Worm (Caenorhabditis elegans) whole organism, mixed stage, embryonic: ENCODE measurements around the gene srp-2.

Experiments used
- bed-3 ChIP-seq: fragments of 200-800 bp; sonication (Bioruptor generic); optimal IDR thresholded peaks from 3 replicates; lab custom pipeline; 2018; ENCODE audit warnings: mild to moderate bottlenecking, missing genetic modification characterization, moderate library complexity, missing compliant biosample characterization
- blmp-1 ChIP-seq: fragments of 150-350 bp; optimal IDR thresholded peaks from 2 replicates; lab custom pipeline; 2014; ENCODE audit warnings: missing biosample characterization, missing genetic modification characterization
- ceh-39 ChIP-seq: fragments of 150-350 bp; optimal IDR thresholded peaks from 2 replicates; lab custom pipeline; 2014; ENCODE audit warnings: missing biosample characterization, missing genetic modification characterization
- ceh-43 ChIP-seq: fragments of 200-800 bp; sonication (Bioruptor generic); optimal IDR thresholded peaks from 2 replicates; lab custom pipeline; 2018; ENCODE audit warnings: mild to moderate bottlenecking, missing genetic modification characterization, moderate library complexity, missing compliant biosample characterization
- ces-1 ChIP-seq: fragments of 150-350 bp; optimal IDR thresholded peaks from 2 replicates; lab custom pipeline; 2014; ENCODE audit warnings: missing biosample characterization, missing genetic modification reagents, missing genetic modification characterization
- drap-1 ChIP-seq: fragments of 200-800 bp; sonication (Bioruptor generic); optimal IDR thresholded peaks from 3 replicates; lab custom pipeline; 2018; ENCODE audit warnings: mild to moderate bottlenecking, missing genetic modification characterization, missing compliant biosample characterization
- elt-1 ChIP-seq: sonication (generic microtip); optimal IDR thresholded peaks from 2 replicates; lab custom pipeline; 2017; ENCODE audit warnings: missing genetic modification characterization, mild to moderate bottlenecking, missing compliant biosample characterization, antibody characterized with exemption, moderate library complexity, borderline replicate concordance; ENCODE audit not compliant: insufficient read depth
- flh-1 ChIP-seq: fragments of 200-800 bp; sonication (Bioruptor generic); optimal IDR thresholded peaks from 2 replicates; lab custom pipeline; 2018; ENCODE audit warnings: mild to moderate bottlenecking, missing genetic modification characterization, moderate library complexity, missing compliant biosample characterization
- hlh-1 ChIP-seq: fragments of 150-350 bp; optimal IDR thresholded peaks from 2 replicates; lab custom pipeline; 2014; ENCODE audit warnings: missing biosample characterization, missing genetic modification reagents, missing genetic modification characterization
- lin-32 ChIP-seq: fragments of 200-800 bp; sonication (Bioruptor generic); optimal IDR thresholded peaks from 2 replicates; lab custom pipeline; 2018; ENCODE audit warnings: mild to moderate bottlenecking, missing genetic modification characterization, missing compliant biosample characterization
- mab-5 ChIP-seq: fragments of 150-350 bp; optimal IDR thresholded peaks from 2 replicates; lab custom pipeline; 2014; ENCODE audit warnings: missing biosample characterization, missing genetic modification characterization
- mep-1 ChIP-seq: fragments of 150-350 bp; optimal IDR thresholded peaks from 2 replicates; lab custom pipeline; 2017; ENCODE audit warnings: missing biosample characterization, missing genetic modification reagents, missing genetic modification characterization, inconsistent platforms
- mls-2 ChIP-seq: sonication (generic microtip); optimal IDR thresholded peaks from 2 replicates; lab custom pipeline; 2016; ENCODE audit warnings: mild to moderate bottlenecking, missing genetic modification characterization, moderate library complexity, missing compliant biosample characterization
- nhr-12 ChIP-seq: fragments of 150-350 bp; optimal IDR thresholded peaks from 2 replicates; lab custom pipeline; 2014; ENCODE audit warnings: missing biosample characterization, missing genetic modification characterization
- nhr-2 ChIP-seq: fragments of 150-350 bp; optimal IDR thresholded peaks from 2 replicates; lab custom pipeline; 2014; ENCODE audit warnings: missing biosample characterization, missing genetic modification characterization
- nhr-237 ChIP-seq: fragments of 150-350 bp; optimal IDR thresholded peaks from 2 replicates; lab custom pipeline; 2014; ENCODE audit warnings: missing biosample characterization, missing genetic modification characterization
- nhr-28 ChIP-seq: fragments of 150-350 bp; optimal IDR thresholded peaks from 2 replicates; lab custom pipeline; 2014; ENCODE audit warnings: missing biosample characterization, missing genetic modification characterization
- pha-4 ChIP-seq: fragments of 150-350 bp; optimal IDR thresholded peaks from 2 replicates; lab custom pipeline; 2018; ENCODE audit warnings: missing biosample characterization, missing genetic modification reagents, missing genetic modification characterization
- sem-2 ChIP-seq: fragments of 200-800 bp; sonication (Bioruptor generic); optimal IDR thresholded peaks from 2 replicates; lab custom pipeline; 2018; ENCODE audit warnings: mild to moderate bottlenecking, missing genetic modification characterization, missing compliant biosample characterization
- snpc-4 ChIP-seq: fragments of 150-350 bp; optimal IDR thresholded peaks from 2 replicates; lab custom pipeline; 2014; ENCODE audit warnings: missing biosample characterization, missing genetic modification characterization
- sptf-1 ChIP-seq: sonication (generic microtip); optimal IDR thresholded peaks from 2 replicates; lab custom pipeline; 2017; ENCODE audit warnings: mild to moderate bottlenecking, missing genetic modification characterization, moderate library complexity, missing compliant biosample characterization
- unc-120 ChIP-seq: sonication (generic microtip); optimal IDR thresholded peaks from 2 replicates; lab custom pipeline; 2017; ENCODE audit warnings: missing genetic modification characterization, missing compliant biosample characterization; ENCODE audit not compliant: poor library complexity, severe bottlenecking
- unc-62 ChIP-seq: fragments of 150-350 bp; optimal IDR thresholded peaks from 2 replicates; lab custom pipeline; 2014; ENCODE audit warnings: missing biosample characterization, missing genetic modification reagents, missing genetic modification characterization
- ztf-11 ChIP-seq: fragments of 150-350 bp; optimal IDR thresholded peaks from 2 replicates; lab custom pipeline; 2014; ENCODE audit warnings: missing biosample characterization, missing genetic modification characterization

srp-2 gene

ce11 chrV:724470-724890 is 38.0 kb upstream of the srp-2 start:
- TF ChIP-seq flh-1 (GFP tag; lab: Kevin White, UChicago): no peak
- no peak for TF ChIP-seq sptf-1 (tag; lab: Kevin White, UChicago)
- no peak for TF ChIP-seq nhr-12 (tag; lab: Kevin White, UChicago)
- TF ChIP-seq unc-120 (tag; lab: Kevin White, UChicago): no peak
- TF ChIP-seq mep-1: no peak
- no peak for TF ChIP-seq ceh-39
- TF ChIP-seq, all 35 proteins: peak for 0

ce11 chrV:724946-725806 is 37.3 kb upstream of the srp-2 start:
- TF ChIP-seq blmp-1 (tag; lab: Kevin White, UChicago): no peak
- no peak for TF ChIP-seq sptf-1 (tag; lab: Kevin White, UChicago)

ce11 chrV:725807-726572 is 36.5 kb upstream of the srp-2 start:
- TF ChIP-seq ceh-43 (GFP tag; lab: Kevin White, UChicago): no peak
- no peak for TF ChIP-seq pha-4 (tag; lab: Kevin White, UChicago)
- TF ChIP-seq nhr-12 (tag; lab: Kevin White, UChicago): no peak

ce11 chrV:726573-727483 is 35.6 kb upstream of the srp-2 start:
- no peak for TF ChIP-seq nhr-28 (tag; lab: Kevin White, UChicago)
- TF ChIP-seq unc-120 (tag; lab: Kevin White, UChicago): peak; percentile 30
- TF ChIP-seq hlh-1: peak; percentile 77

- TF ChIP-seq hlh-1 (peak; percentile 69), unc-62 (GFP tag; lab: Kevin White, UChicago) (peak; percentile 66), mab-5 (tag; lab: Kevin White, UChicago) (peak; percentile 54), bed-3 (no peak), unc-120 (tag; lab: Kevin White, UChicago) (peak; percentile 72), ces-1 (GFP tag; lab: Kevin White, UChicago) (no peak), nhr-12 (tag; lab: Kevin White, UChicago) (no peak), lin-32 (GFP tag; lab: Kevin White, UChicago) (no peak)
Measured at ce11 chrV:727484-728351, 34.7 kb upstream of the srp-2 start, which contains the start of the genes icl-1 and srh-2. icl-1 (minus strand) TSS chrV:728004. srh-2 (plus strand) TSS chrV:728301.

- TF ChIP-seq elt-1 (tag; lab: Kevin White, UChicago) (no peak), hlh-1 (peak; percentile 2), nhr-237 (tag; lab: Kevin White, UChicago) (no peak)
Measured at ce11 chrV:728822-729493, 33.5 kb upstream of the srp-2 start.

ce11 chrV:730216-730615 is 32.2 kb upstream of the srp-2 start:
- TF ChIP-seq ztf-11 (tag; lab: Kevin White, UChicago) (no peak), blmp-1 (tag; lab: Kevin White, UChicago) (no peak), drap-1 (no peak), unc-62 (GFP tag; lab: Kevin White, UChicago) (no peak), nhr-2 (tag; lab: Kevin White, UChicago) (no peak), ces-1 (GFP tag; lab: Kevin White, UChicago) (no peak), sem-2 (GFP tag; lab: Kevin White, UChicago) (no peak), mab-5 (tag; lab: Kevin White, UChicago) (no peak), nhr-28 (tag; lab: Kevin White, UChicago) (no peak), bed-3 (no peak), snpc-4 (tag; lab: Kevin White, UChicago) (no peak), mls-2 (tag; lab: Kevin White, UChicago) (no peak)
